Fruit fly (Drosophila melanogaster) whole organism: ENCODE data around the gene CG32639.

Experiments
- CG8478 ChIP-seq: fragments of >200 bp; optimal IDR thresholded peaks from 2 replicates; lab custom pipeline; 2018; ENCODE audit warnings: inconsistent platforms
- Dll ChIP-seq: fragments of >200 bp; optimal IDR thresholded peaks from 2 replicates; lab custom pipeline; 2017
- EcR ChIP-seq, 2 experiments: fragments of >200 bp; optimal IDR thresholded peaks; 2 replicates each; lab custom pipeline; 2017; ENCODE audit warnings: missing biosample characterization in 2 of 2, missing genetic modification characterization in 2 of 2, missing genetic modification reagents in 2 of 2
- pan ChIP-seq: fragments of >200 bp; optimal IDR thresholded peaks from 2 replicates; lab custom pipeline; 2017
- psq ChIP-seq: fragments of >200 bp; optimal IDR thresholded peaks from 2 replicates; lab custom pipeline; 2017
- usp ChIP-seq: fragments of >200 bp; optimal IDR thresholded peaks from 2 replicates; lab custom pipeline; 2017; ENCODE audit warnings: missing biosample characterization, missing genetic modification characterization, mixed read lengths

CG32639 gene

DNA sequence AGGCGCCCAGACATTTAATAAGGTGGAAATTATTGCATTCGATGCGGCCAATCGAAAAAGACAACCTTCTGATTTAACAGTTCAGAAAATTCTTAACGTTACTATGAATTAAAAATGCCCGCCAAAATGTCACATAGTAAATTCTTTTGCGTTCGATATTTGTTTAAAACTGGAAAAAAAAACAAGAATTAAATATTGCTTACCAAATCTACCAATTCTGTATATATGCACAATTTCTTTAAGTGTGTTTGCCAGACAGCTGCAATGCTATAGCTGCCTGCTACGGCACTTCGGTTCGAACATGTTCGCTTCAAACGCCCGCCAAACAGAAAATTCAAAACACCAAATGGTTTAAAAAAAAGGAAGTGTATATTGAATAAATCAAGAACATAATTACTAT lies 22.3 kb downstream of the CG32639 start:
- no peak for TF ChIP-seq Dll (lab: Kevin White, UChicago)
- TF ChIP-seq CG8478 (lab: Kevin White, UChicago) = no peak
- no peak for TF ChIP-seq usp (GFP tag; lab: Kevin White, UChicago)
- no peak for TF ChIP-seq pan (lab: Kevin White, UChicago)
- no peak for TF ChIP-seq psq (lab: Kevin White, UChicago)
- no peak for TF ChIP-seq EcR (GFP tag; optimal IDR thresholded peaks at IDR 0.05; lab: Kevin White, UChicago)

DNA sequence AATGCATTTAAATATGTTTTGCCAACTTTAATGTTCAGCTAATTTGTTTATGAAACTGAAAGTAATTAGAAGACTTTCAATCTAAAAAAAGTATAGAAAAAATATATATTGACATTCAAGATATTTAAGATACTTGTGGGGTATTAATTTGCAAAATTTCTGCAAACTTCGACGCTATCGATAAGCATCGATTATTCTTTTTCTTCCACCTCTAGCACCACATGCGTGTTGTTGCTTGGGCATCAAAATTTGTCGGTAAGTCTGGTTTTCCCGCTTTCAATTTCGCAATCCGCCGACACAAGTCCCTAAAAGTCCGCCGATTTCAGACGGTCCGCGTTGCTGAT lies 24.3 kb downstream of the CG32639 start, which contains the start of gene REG:
Gene REG (plus strand): TSS at position 188 of the 344 bp plus-strand sequence.
- TF ChIP-seq psq (lab: Kevin White, UChicago) (no peak), Dll (lab: Kevin White, UChicago) (no peak)

DNA sequence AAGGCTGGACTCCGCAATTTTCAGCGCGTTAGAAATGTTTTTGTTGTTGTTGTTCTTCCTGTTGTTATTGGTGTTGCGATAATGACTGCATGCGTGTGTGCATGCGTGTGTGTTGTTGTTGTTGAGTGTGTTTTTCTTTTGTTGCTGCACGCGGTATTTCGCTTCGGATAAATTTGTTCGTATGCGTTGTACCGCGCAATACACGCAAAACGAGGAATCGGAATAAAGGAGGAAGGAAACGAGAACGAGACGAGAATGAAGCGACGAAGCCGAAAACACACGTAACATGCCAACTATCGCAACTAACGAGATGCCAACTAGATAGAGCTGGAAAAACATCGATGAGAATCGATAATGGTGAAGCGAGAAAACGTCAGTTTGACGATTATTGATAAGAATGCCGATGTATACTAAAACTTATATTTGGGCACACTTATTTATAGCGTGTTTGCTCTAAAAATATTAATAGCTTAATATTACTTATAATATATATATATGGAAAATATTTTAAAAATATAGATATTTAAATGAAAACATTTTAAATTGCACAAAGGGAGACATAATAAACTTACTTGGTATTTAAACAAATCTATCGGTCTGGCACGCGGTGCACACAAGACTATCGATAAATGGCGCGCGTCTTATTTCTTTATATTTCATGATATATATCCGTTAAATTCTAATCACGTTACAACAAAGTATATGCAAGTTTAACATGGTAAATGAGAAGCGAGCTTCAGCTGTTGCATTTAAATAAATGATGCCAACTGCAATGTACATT lies 24.8 kb downstream of the CG32639 start, which contains the start of gene sno:
Gene sno (minus strand): TSS at position 318 of the 781 bp plus-strand sequence.
- TF ChIP-seq CG8478 (lab: Kevin White, UChicago) = no peak
- no peak for TF ChIP-seq EcR (GFP tag; optimal IDR thresholded peaks at IDR 0.05; lab: Kevin White, UChicago)
- TF ChIP-seq pan (lab: Kevin White, UChicago) = no peak
- no peak for TF ChIP-seq Dll (lab: Kevin White, UChicago)
- no peak for TF ChIP-seq psq (lab: Kevin White, UChicago)
- TF ChIP-seq usp (GFP tag; lab: Kevin White, UChicago) = no peak

DNA sequence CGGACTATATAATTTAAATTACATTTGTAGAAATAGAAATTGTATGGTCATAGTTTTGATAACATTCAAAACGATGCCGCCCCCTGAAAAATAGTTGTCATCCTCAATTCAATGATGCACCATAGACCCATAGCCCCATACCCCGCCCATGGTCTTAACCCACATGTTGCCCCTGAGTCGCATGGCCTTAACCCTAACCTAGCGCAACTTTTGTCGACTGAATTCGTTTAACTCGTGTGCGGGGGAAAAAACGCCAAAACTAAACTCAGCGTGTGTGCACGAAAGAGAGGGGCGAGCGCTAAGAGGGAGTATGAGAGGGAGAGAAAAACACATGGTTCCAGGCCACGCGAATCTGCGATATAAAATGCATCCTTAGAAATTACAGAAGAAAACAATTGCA lies 25.9 kb downstream of the CG32639 start:
- TF ChIP-seq Dll (lab: Kevin White, UChicago) (no peak), psq (lab: Kevin White, UChicago) (no peak), EcR (GFP tag; optimal IDR thresholded peaks at IDR 0.05; lab: Kevin White, UChicago) (no peak), CG8478 (lab: Kevin White, UChicago) (no peak), pan (lab: Kevin White, UChicago) (no peak), usp (GFP tag; lab: Kevin White, UChicago) (no peak)

DNA sequence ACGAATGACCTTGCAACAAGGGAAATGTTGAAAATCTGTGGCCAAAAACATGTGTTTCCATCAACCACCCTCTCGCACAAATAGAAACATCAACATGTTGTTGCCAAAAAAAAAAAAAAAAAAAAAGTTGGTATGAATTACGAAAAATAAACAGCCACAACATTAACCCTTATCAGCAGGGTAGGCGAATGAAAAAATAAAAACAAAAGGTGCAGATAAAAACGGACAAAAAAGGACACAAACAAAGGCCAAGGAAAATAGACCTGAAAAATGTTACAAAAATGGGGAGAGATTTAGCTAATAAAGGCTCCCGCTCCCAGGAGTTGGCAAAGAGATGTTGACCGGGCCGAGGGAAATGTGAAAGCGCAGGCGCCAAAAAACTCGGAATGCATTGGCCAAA lies 27.0 kb downstream of the CG32639 start:
- TF ChIP-seq pan (lab: Kevin White, UChicago) (no peak), Dll (lab: Kevin White, UChicago) (no peak), CG8478 (lab: Kevin White, UChicago) (no peak), EcR (GFP tag; optimal IDR thresholded peaks at IDR 0.05; lab: Kevin White, UChicago) (no peak), usp (GFP tag; lab: Kevin White, UChicago) (no peak), psq (lab: Kevin White, UChicago) (no peak)

DNA sequence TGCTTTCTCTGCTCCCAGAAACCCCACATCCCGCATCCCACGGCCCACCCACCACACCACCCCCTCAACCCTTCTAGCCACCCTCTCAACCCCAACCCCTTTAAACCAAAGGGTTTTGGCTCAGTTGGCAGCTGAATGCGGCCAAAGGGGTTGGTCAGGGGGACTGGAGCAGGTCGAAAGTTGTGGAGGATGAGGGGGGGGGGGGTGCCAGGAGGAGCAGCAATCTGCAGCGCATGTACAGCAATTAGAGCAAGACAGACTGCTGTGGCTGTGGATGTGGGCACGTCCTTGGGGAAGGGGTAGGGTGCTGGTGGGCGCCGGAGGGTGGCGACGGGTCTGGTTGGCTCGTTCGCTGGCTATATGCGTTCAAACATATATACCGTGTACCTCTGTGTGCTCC lies 27.8 kb downstream of the CG32639 start:
- no peak for TF ChIP-seq Dll (lab: Kevin White, UChicago)
- TF ChIP-seq psq (lab: Kevin White, UChicago) = no peak
- TF ChIP-seq pan (lab: Kevin White, UChicago) = no peak
- no peak for TF ChIP-seq EcR (GFP tag; optimal IDR thresholded peaks at IDR 0.05; lab: Kevin White, UChicago)
- TF ChIP-seq CG8478 (lab: Kevin White, UChicago) = no peak
- TF ChIP-seq usp (GFP tag; lab: Kevin White, UChicago) = no peak

DNA sequence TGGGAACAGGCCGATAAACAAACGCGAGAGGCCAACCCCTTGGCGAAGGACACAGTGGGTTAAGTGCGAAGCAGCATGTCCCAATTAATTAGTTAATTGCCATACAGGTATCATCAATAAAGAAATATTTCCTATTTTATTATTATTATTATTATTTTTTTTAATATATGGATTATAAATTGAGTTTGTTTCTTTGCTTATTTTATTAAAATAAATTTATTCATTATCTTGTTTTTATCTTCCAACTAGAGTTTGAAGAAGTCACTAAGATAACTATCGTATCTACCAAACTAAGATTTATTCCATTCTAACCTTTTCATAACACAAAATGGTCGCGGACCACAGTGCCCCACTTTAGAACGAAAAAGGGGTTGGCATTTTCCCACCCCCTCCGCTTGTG lies 28.3 kb downstream of the CG32639 start:
- TF ChIP-seq Dll (lab: Kevin White, UChicago) (no peak), pan (lab: Kevin White, UChicago) (no peak), EcR (GFP tag; optimal IDR thresholded peaks at IDR 0.05; lab: Kevin White, UChicago) (no peak), usp (GFP tag; lab: Kevin White, UChicago) (no peak), CG8478 (lab: Kevin White, UChicago) (no peak), psq (lab: Kevin White, UChicago) (no peak)

DNA sequence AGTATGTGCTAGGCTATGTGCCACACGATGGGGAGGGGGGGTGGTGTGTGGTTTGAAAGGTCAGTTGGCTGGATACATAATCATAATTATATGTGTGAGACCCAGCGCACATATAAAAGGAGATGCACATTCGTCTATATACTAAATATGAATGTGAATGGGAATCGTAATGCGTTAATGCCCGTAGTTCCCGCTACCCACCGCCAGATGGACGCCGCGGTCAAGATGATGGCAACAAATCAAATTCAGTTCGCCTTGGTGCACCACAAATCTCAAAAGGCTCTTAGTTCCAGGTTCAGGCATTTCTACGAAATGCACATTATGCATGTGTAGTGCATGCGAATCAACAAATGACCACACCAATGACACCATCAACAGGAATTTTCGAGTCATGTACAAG lies 31.6 kb downstream of the CG32639 start:
- TF ChIP-seq psq (lab: Kevin White, UChicago) = no peak
- TF ChIP-seq EcR (GFP tag; optimal IDR thresholded peaks at IDR 0.05; lab: Kevin White, UChicago) = no peak
- no peak for TF ChIP-seq pan (lab: Kevin White, UChicago)
- TF ChIP-seq usp (GFP tag; lab: Kevin White, UChicago) = no peak
- TF ChIP-seq CG8478 (lab: Kevin White, UChicago) = no peak
- TF ChIP-seq Dll (lab: Kevin White, UChicago) = no peak

DNA sequence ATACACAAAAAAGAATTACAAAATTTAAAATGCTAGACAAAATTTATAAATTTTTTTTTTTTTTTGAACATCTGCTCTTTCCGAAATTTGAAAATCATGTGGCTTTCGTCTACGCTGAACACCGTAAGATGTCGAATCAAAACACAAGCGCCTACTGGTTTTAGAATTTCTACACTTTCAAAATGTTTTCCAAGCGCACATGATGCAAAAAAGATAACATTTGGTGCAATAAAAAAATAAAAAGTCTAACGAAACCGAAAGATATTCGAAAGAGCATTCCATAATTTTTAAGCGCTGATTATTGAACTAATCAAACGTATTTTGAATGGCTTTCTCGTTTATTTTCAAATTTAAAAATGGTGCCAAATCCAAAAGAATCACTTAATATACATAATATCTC lies 34.2 kb downstream of the CG32639 start, which contains the start of gene CG44437:
Gene CG44437 (minus strand): TSS at position 101 of the 400 bp plus-strand sequence.
- TF ChIP-seq EcR (GFP tag; optimal IDR thresholded peaks at IDR 0.05; lab: Kevin White, UChicago) = no peak
- no peak for TF ChIP-seq Dll (lab: Kevin White, UChicago)
- TF ChIP-seq usp (GFP tag; lab: Kevin White, UChicago) = no peak
- no peak for TF ChIP-seq psq (lab: Kevin White, UChicago)
- no peak for TF ChIP-seq CG8478 (lab: Kevin White, UChicago)
- no peak for TF ChIP-seq pan (lab: Kevin White, UChicago)

DNA sequence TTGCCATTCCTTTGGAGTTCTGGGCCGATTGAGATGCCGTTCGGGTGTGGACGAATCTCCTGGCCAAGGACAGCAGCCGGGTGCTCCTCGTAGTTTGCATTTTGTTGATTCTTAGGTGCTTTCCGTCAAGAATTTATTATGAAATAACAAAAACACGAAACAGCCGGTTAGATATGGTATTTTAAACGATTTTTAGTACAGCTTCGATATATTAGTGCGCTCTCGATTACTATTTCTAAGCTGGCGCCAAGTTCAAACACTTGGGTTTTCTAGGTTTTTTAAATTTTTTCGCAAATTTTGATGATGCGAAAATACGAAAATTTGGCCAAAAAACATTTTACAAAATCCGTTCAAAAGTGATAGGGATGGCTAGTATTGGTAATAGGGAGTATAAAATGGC lies 42.1 kb downstream of the CG32639 start, which contains the start of gene Coq5:
Gene Coq5 (minus strand): TSS at position 303 of the 400 bp plus-strand sequence.
- TF ChIP-seq Dll (lab: Kevin White, UChicago) (no peak), CG8478 (lab: Kevin White, UChicago) (no peak), pan (lab: Kevin White, UChicago) (no peak), psq (lab: Kevin White, UChicago) (no peak), EcR (GFP tag; optimal IDR thresholded peaks at IDR 0.05; lab: Kevin White, UChicago) (no peak), usp (GFP tag; lab: Kevin White, UChicago) (no peak)

DNA sequence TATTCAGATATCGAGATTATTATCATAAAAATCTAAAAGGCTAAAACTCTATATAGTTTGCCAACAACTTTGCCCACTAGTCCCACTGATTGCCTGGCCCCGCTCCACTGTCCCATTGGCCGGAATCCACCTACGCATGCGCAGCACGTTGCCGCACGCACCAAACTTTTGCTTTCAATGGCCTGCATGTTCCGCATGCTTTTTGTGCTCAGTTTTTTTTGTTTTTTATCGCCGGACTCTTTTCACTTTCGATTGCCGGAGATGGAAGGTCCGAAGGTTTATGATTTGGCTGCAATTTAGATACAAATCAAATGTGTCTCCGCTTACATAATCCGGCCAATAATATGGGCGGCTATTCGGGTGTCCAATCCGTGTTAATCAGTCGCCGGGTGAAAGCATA lies 44.1 kb downstream of the CG32639 start:
- TF ChIP-seq CG8478 (lab: Kevin White, UChicago) (no peak), pan (lab: Kevin White, UChicago) (no peak), usp (GFP tag; lab: Kevin White, UChicago) (no peak), EcR (GFP tag; optimal IDR thresholded peaks at IDR 0.05; lab: Kevin White, UChicago) (no peak), Dll (lab: Kevin White, UChicago) (no peak), psq (lab: Kevin White, UChicago) (no peak)
